Worm (Caenorhabditis elegans): ENCODE measurements around the gene Y47G7B.2.
A peak's percentile ranks its signal among the peaks of the same experiment; 100 is the strongest.

Y47G7B.2 gene

DNA sequence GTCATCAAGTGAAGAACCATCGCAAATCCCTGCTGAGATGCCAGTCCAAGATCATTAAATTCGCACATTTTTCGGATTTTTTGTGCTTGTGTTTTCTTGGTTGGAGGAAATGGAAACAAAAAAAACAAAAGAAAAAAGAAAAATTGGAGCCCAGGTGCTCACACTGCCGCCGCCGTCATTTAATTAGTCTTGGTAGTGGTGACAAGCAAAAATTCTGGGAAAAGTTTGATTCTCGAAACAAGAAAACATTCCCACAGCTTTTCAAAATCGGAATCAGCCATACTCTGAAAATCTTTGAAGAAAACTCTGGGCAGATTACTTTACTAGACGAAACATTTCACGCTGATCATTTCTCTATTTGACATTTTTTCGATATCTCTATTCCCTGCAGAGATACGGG lies 2.6 kb downstream of the Y47G7B.2 start, which contains the start of gene srh-128:
Gene srh-128 (minus strand): TSS at position 101 of the 400 bp plus-strand sequence.
- no peak for TF ChIP-seq nhr-12 (tag; optimal IDR thresholded peaks at IDR 0.05)
- TF ChIP-seq pqm-1 (tag; optimal IDR thresholded peaks at IDR 0.05): no peak
- no peak for TF ChIP-seq C16A3.4 (tag; optimal IDR thresholded peaks at IDR 0.05)
- no peak for TF ChIP-seq vab-15 (tag; optimal IDR thresholded peaks at IDR 0.05)
- TF ChIP-seq lin-35 (GFP tag; optimal IDR thresholded peaks at IDR 0.05): no peak
- TF ChIP-seq nhr-85 (tag): no peak
- TF ChIP-seq Y116A8C.19 (tag; optimal IDR thresholded peaks at IDR 0.05; ENCODE audit: borderline replicate concordance): no peak

- TF ChIP-seq skn-1 (tag; optimal IDR thresholded peaks at IDR 0.05) (no peak), nhr-76 (tag; optimal IDR thresholded peaks at IDR 0.05) (no peak), Y116A8C.19 (tag; optimal IDR thresholded peaks at IDR 0.05; ENCODE audit: borderline replicate concordance) (no peak), fkh-4 (tag; optimal IDR thresholded peaks at IDR 0.05; ENCODE audit: borderline replicate concordance) (no peak), nhr-20 (tag; optimal IDR thresholded peaks at IDR 0.05) (no peak), egl-13 (tag; optimal IDR thresholded peaks at IDR 0.05) (no peak), aly-2 (tag; optimal IDR thresholded peaks at IDR 0.05) (no peak), fos-1 (tag; optimal IDR thresholded peaks at IDR 0.05) (no peak)
Observed at ce11 chrII:2702757-2703156, 5.1 kb downstream of the Y47G7B.2 start, which contains the start of gene sri-60. TSS of gene sri-60 (minus strand) at chrII:2702857.

ce11 chrII:2700229-2700628 lies 7.6 kb downstream of the Y47G7B.2 start, which contains the start of gene sri-61:
TSS of gene sri-61 (minus strand) at chrII:2700329.
- peak; percentile 77 for TF ChIP-seq hlh-4 (tag; optimal IDR thresholded peaks at IDR 0.05)
- no peak for TF ChIP-seq dpl-1 (GFP tag; optimal IDR thresholded peaks at IDR 0.05)
- TF ChIP-seq fos-1 (tag; optimal IDR thresholded peaks at IDR 0.05): no peak
- TF ChIP-seq unc-30 (tag; optimal IDR thresholded peaks at IDR 0.05): no peak
- no peak for TF ChIP-seq rnt-1 (tag; optimal IDR thresholded peaks at IDR 0.05)
- TF ChIP-seq unc-130 (tag; optimal IDR thresholded peaks at IDR 0.05): no peak
- no peak for TF ChIP-seq ztf-11 (tag; optimal IDR thresholded peaks at IDR 0.05)
- no peak for TF ChIP-seq fkh-8 (tag; optimal IDR thresholded peaks at IDR 0.05)

ce11 chrII:2698378-2698777 lies 9.4 kb downstream of the Y47G7B.2 start, which contains the start of gene sri-62:
TSS of gene sri-62 (minus strand) at chrII:2698478.
- no peak for TF ChIP-seq ama-1 (optimal IDR thresholded peaks at IDR 0.05)
- TF ChIP-seq ztf-11 (tag; optimal IDR thresholded peaks at IDR 0.05): no peak
- TF ChIP-seq zip-4 (GFP tag; optimal IDR thresholded peaks at IDR 0.05): no peak
- no peak for TF ChIP-seq isw-1 (GFP tag; IDR thresholded peaks at IDR 0.05)
- TF ChIP-seq ceh-82 (tag; optimal IDR thresholded peaks at IDR 0.05): no peak
- TF ChIP-seq lir-3 (tag; optimal IDR thresholded peaks at IDR 0.05; ENCODE audit: poor library complexity): no peak
- TF ChIP-seq blmp-1 (tag; optimal IDR thresholded peaks at IDR 0.05): no peak
- no peak for TF ChIP-seq fkh-10 (GFP tag; optimal IDR thresholded peaks at IDR 0.05)
- no peak for TF ChIP-seq mef-2 (tag; optimal IDR thresholded peaks at IDR 0.05)
- TF ChIP-seq tlp-1 (tag; optimal IDR thresholded peaks at IDR 0.05): no peak
- TF ChIP-seq pag-3 (tag; optimal IDR thresholded peaks at IDR 0.05; ENCODE audit: borderline replicate concordance, insufficient read depth): no peak
- TF ChIP-seq pqm-1 (tag; optimal IDR thresholded peaks at IDR 0.05): no peak
- TF ChIP-seq efl-3 (GFP tag; optimal IDR thresholded peaks at IDR 0.05): no peak
- TF ChIP-seq ceh-8 (GFP tag; optimal IDR thresholded peaks at IDR 0.05): no peak
- no peak for TF ChIP-seq sup-37 (GFP tag; optimal IDR thresholded peaks at IDR 0.05)
- TF ChIP-seq C34B4.2 (tag; optimal IDR thresholded peaks at IDR 0.05): no peak
- no peak for TF ChIP-seq lin-13 (GFP tag; optimal IDR thresholded peaks at IDR 0.05)
- no peak for TF ChIP-seq lin-14 (GFP tag; optimal IDR thresholded peaks at IDR 0.05)
- TF ChIP-seq unc-98 (GFP tag; IDR thresholded peaks at IDR 0.05): no peak
